Worm (Caenorhabditis elegans): ENCODE measurements around the gene unc-33.

unc-33 gene

ce11 chrIV:3568608-3569007 lies 51.9 kb downstream of the unc-33 start, which contains the start of gene otpl-1:
Gene otpl-1, plus strand, starts transcription at chrIV:3568979.
- TF ChIP-seq nhr-12 (tag; optimal IDR thresholded peaks at IDR 0.05) (no peak), nhr-77 (tag; optimal IDR thresholded peaks at IDR 0.05) (no peak), ceh-82 (tag; optimal IDR thresholded peaks at IDR 0.05) (no peak), nhr-23 (tag; optimal IDR thresholded peaks at IDR 0.05) (no peak), ztf-4 (tag; optimal IDR thresholded peaks at IDR 0.05) (no peak)

DNA sequence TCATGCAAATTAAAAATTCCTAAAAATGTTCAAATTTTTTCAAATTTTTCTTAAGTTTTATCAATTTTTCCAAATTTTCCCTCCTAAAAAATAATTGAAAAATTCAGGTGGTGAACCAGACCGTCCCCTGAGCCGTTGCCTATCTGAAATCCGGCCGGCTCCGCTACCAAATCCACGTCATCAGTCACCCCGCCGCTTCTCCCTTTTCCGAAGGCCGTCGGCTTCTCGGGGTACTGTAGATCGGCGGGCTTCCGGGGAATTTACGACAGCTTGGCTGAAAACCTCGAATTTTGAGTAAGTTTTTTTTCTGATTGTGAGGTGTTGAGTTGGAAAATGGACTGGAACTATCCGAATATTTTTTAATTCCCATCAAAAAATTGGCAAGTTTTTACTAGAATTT lies 53.9 kb downstream of the unc-33 start:
- TF ChIP-seq nhr-28 (tag; optimal IDR thresholded peaks at IDR 0.05) = no peak
- TF ChIP-seq aly-2 (tag; optimal IDR thresholded peaks at IDR 0.05) = no peak
- no peak for TF ChIP-seq nhr-23 (tag; optimal IDR thresholded peaks at IDR 0.05)
- TF ChIP-seq lsy-12 (tag; optimal IDR thresholded peaks at IDR 0.05) = no peak
- no peak for TF ChIP-seq nhr-43 (tag; optimal IDR thresholded peaks at IDR 0.05; ENCODE audit: poor library complexity, severe bottlenecking)
- no peak for TF ChIP-seq unc-62 (GFP tag; optimal IDR thresholded peaks at IDR 0.05)
- TF ChIP-seq jun-1 (tag; optimal IDR thresholded peaks at IDR 0.05) = no peak
- TF ChIP-seq nhr-25 (tag; optimal IDR thresholded peaks at IDR 0.05) = no peak
- no peak for TF ChIP-seq daf-12 (tag; optimal IDR thresholded peaks at IDR 0.05)
- TF ChIP-seq sea-2 (GFP tag; optimal IDR thresholded peaks at IDR 0.05) = no peak
